Worm (Caenorhabditis elegans): ENCODE results near the gene nspc-10.

- TF ChIP-seq nhr-77 (tag; optimal IDR thresholded peaks at IDR 0.05) (no peak), elt-1 (tag; optimal IDR thresholded peaks at IDR 0.05) (no peak)
These were observed 20.0 kb upstream of the nspc-10 start, which contains the start of gene srd-40 for ce11 chrX:12323439-12323838.
